Worm (Caenorhabditis elegans) whole organism, L4/young adult: ENCODE measurements around the gene xtr-2.

Source experiments
- W03F9.2 ChIP-seq: fragments of 150-350 bp; optimal IDR thresholded peaks from 2 replicates; lab custom pipeline; 2014; ENCODE audit warnings: missing biosample characterization, missing genetic modification characterization
- dao-5 ChIP-seq: sonication (generic microtip); optimal IDR thresholded peaks from 2 replicates; lab custom pipeline; 2016; ENCODE audit warnings: missing genotype, missing genetic modification characterization, moderate library complexity, missing compliant biosample characterization
- him-1 ChIP-seq: sonication (generic microtip); optimal IDR thresholded peaks from 2 replicates; lab custom pipeline; 2016; ENCODE audit warnings: missing genotype, missing genetic modification reagents, missing genetic modification characterization, missing compliant biosample characterization

xtr-2 gene

DNA sequence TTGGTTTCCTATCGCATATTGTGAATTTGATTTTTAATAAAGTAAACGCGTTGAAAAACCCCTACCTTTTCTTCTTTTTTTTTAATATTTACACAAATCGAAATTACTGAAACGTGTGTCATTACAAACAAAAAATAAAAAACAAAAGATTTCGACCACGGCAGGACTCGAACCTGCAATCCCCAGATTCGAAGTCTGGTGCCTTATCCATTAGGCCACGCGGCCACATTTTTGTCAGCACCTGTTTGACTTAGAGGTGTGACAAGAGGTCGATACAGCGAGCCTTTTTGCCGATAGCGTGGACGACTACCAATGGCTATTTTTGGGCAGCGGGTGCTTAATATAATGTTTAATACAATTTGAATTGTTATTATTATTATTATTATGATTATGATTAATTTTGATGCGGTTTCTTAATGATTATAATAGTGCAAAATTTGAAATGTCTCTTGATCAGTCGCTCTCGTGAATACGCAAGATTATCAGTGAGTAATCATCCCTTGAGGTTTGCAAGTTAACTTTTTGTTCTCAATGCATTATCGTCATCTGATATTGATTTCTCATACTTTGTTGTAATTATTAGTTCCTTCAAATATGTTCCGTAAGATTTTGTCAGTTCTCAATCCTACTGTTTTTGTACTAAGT is 22.6 kb downstream of the xtr-2 start, which contains the start of gene srd-44:
TSS of gene srd-44 (plus strand) at position 595 of the 645 bp plus-strand sequence.
- no peak for TF ChIP-seq dao-5 (tag; lab: Kevin White, UChicago)
- no peak for TF ChIP-seq him-1 (tag; lab: Kevin White, UChicago)
- no peak for TF ChIP-seq W03F9.2 (tag; lab: Kevin White, UChicago)

DNA sequence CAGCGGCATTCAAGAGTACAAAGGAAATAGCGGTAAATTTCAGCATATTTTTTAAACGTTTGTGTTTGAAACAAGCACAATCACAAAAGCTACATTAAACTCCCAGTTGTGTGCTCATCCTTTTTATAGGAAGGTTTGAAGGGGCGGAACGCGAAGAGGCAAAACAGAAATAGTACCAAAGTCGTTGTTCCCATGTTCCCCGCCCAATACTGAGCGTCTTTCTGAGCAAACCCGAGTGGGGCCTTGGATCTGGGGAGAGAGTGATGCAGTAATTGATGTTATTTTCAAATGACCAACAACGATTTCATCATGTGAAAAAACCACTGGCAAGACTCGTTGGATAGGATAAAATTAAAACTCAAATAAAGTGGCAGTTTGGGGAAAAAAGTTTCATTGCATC is 26.0 kb downstream of the xtr-2 start, which contains the start of gene zig-2:
TSS of gene zig-2 (minus strand) at position 101 of the 400 bp plus-strand sequence.
- TF ChIP-seq W03F9.2 (tag; lab: Kevin White, UChicago) (no peak), dao-5 (tag; lab: Kevin White, UChicago) (no peak), him-1 (tag; lab: Kevin White, UChicago) (no peak)

DNA sequence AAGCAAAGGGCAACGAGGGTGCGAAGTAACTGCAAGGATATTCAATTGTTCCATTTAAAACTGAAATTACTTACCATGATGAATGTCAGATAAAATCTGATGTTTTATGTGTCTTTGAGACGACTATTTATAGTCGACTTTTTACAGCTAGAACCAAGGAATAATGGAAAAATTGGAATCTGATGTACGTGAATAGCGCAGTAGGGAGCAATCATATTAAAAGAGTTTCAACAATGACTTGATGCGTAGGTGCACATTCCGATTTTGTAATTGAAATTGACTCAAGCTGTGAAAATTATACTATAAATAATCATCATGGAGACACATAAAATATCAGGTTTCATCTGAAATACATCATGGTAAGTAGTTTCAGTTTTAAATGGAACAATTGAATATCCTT is 27.9 kb downstream of the xtr-2 start, which contains the start of the genes nspc-9 and nspc-10:
TSS of gene nspc-9 (minus strand) at position 101 of the 400 bp plus-strand sequence.
TSS of gene nspc-10 (plus strand) at position 331 of the 400 bp plus-strand sequence.
- TF ChIP-seq W03F9.2 (tag; lab: Kevin White, UChicago) (no peak), him-1 (tag; lab: Kevin White, UChicago) (no peak), dao-5 (tag; lab: Kevin White, UChicago) (no peak)

DNA sequence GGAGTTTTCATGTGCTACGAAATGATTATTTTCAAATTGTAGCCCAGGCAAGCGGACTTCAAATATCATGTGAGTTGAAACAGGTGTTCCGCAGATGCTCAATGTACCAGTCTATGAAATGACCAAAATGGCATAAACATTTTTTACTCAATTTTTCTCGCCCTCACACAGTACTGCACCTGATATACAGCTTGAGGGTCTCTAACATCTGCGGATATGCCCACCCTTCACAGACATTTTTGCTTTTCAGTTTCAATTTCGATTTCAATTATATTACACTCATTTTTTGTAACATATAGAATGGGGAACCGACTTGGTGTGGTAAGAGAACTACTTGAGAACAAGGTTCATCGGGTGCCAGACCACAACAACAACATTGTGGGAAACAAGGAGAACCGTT is 31.4 kb downstream of the xtr-2 start, which contains the start of gene F42F12.11:
TSS of gene F42F12.11 (plus strand) at position 301 of the 400 bp plus-strand sequence.
- TF ChIP-seq him-1 (tag; lab: Kevin White, UChicago) (no peak), W03F9.2 (tag; lab: Kevin White, UChicago) (no peak), dao-5 (tag; lab: Kevin White, UChicago) (no peak)

DNA sequence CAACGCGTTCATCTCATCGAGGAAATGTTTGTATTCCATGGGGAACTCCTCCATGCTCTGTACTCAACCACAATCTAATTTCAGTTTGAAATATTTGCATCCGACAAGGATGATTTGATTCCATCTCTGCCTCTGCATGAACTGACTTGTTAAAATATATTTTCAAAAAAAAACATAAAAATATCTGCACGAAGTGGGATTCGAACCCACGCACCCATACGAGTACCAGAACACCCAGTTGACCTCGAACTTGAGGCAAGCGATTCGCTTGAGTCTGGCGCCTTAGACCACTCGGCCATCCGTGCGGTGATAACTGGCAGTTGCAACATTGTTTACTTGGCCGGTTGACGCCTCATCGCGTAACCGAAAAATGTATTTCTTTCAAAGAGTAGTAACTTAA is 32.5 kb downstream of the xtr-2 start:
- TF ChIP-seq dao-5 (tag; lab: Kevin White, UChicago) (peak; percentile 51), him-1 (tag; lab: Kevin White, UChicago) (no peak), W03F9.2 (tag; lab: Kevin White, UChicago) (peak; percentile 28)

DNA sequence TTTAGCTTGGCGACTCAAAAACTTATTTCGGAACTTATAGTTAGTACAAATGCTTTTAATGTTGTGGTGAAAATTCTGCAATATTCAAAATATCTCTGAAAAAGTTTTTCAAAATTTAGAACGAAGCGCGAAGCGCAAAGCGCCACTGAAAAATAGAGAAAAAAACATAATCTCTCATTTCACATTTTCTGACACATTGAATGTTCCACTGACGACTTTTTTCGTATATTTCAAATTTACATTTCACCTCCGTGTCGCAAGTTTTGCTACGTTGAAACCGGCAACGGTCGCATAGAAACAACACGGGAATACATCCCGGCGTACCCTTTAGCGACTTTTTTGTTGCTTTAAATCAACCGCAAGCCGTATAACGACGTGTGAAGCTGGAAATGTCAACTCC is 33.0 kb downstream of the xtr-2 start, which contains the start of gene F42F12.14:
TSS of gene F42F12.14 (plus strand) at position 301 of the 400 bp plus-strand sequence.
- no peak for TF ChIP-seq dao-5 (tag; lab: Kevin White, UChicago)
- no peak for TF ChIP-seq him-1 (tag; lab: Kevin White, UChicago)
- TF ChIP-seq W03F9.2 (tag; lab: Kevin White, UChicago), result no peak

DNA sequence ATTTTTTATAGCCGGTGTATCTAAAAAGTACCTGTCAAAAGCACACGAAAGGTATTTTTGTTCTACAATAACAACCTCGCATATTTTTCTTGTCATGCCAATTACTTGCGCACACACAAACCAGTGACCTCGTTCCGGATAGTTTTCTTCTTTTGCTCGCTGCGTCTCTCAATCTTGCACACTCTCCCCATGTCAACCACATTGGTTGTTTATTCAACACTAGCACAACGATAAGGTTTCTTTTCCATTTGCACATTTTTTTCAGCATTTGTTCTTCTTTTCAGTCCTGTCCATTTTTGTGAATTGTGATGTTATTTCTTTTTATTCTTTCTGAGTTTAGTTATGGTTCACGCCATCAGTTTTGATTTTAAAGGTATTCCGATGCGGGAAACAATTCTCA is 34.8 kb downstream of the xtr-2 start, which contains the start of gene F42F12.3:
TSS of gene F42F12.3 (plus strand) at position 372 of the 400 bp plus-strand sequence.
- TF ChIP-seq him-1 (tag; lab: Kevin White, UChicago), result no peak
- TF ChIP-seq W03F9.2 (tag; lab: Kevin White, UChicago), result no peak
- no peak for TF ChIP-seq dao-5 (tag; lab: Kevin White, UChicago)

DNA sequence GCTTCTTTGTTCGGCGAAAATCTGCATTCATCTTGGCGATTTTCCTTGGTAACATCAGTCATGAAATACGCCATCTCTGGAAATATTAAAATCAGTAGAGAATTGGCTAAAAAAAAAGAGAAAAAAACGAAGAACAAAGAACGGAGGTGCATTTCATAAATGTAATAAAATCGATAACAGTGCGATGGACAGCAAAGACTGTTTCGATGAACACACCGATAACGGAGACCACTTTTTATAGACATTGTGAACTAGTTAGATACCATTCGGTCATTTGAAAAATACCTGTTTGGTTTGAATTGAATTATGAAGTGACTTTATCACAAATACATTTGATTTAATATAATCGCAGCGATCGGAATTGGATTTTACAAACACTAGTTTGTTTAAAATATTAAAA is 37.5 kb downstream of the xtr-2 start, which contains the start of gene F42F12.4:
TSS of gene F42F12.4 (minus strand) at position 76 of the 400 bp plus-strand sequence.
- TF ChIP-seq W03F9.2 (tag; lab: Kevin White, UChicago) (no peak), dao-5 (tag; lab: Kevin White, UChicago) (no peak), him-1 (tag; lab: Kevin White, UChicago) (no peak)

DNA sequence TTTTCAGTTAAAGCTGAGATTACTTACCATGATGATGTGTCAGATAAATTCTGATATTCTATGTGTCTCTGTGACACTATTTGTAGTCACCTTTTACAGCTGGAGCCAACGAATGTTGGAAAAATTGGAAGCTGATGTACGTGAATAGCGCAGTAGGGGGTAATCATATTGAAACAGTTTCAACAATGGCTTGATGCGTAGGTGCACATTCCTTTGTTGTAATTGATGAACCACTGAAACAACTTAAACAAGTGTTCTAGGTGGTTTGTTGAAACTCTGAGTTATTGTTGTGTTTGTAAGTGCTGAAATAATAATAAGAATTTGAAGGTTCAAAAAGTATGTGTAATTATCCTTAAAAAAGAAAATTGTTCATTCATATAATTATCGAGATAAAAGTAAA is 41.2 kb downstream of the xtr-2 start, which contains the start of gene nspc-12:
TSS of gene nspc-12 (minus strand) at position 101 of the 400 bp plus-strand sequence.
- TF ChIP-seq him-1 (tag; lab: Kevin White, UChicago), result no peak
- no peak for TF ChIP-seq W03F9.2 (tag; lab: Kevin White, UChicago)
- TF ChIP-seq dao-5 (tag; lab: Kevin White, UChicago), result no peak

DNA sequence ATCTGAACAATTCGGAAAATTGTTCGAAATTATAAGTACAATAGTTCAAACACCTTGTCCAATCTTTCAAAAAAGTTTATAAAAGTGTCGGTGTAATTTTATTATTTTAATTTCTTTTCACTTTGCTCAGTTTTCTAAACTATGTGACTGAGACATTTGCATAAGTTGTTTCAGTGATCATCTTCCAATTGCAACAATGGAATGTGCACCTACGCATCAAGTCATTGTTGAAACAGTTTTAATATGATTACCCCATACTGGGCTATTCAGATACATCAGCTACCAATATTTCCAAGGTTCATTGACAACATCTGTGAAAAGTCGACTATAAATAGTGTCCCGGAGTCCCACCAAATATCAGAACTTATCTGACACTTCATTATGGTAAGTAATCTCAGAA is 41.8 kb downstream of the xtr-2 start, which contains the start of gene nspc-13:
TSS of gene nspc-13 (plus strand) at position 301 of the 400 bp plus-strand sequence.
- TF ChIP-seq dao-5 (tag; lab: Kevin White, UChicago) (no peak), him-1 (tag; lab: Kevin White, UChicago) (no peak), W03F9.2 (tag; lab: Kevin White, UChicago) (no peak)

DNA sequence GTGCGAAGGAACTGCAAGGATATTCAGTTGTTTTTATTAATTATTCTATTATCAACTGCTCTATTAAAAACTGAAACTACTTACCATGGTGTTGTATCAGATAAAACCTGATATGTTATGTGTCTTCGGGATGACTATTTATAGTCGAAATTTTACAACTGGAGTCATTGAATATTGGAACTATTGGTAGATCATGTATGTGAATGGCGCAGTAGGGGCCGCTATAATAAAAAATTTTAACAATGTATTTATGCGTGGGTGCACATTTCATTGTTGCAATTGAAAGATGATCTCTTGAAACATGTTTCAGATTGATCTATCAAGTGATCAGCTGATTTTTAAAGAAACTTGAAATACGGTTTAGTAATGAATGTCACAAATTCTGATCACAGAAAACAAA is 43.6 kb downstream of the xtr-2 start, which contains the start of gene nspc-14:
TSS of gene nspc-14 (minus strand) at position 101 of the 400 bp plus-strand sequence.
- TF ChIP-seq dao-5 (tag; lab: Kevin White, UChicago) (no peak), him-1 (tag; lab: Kevin White, UChicago) (no peak)

DNA sequence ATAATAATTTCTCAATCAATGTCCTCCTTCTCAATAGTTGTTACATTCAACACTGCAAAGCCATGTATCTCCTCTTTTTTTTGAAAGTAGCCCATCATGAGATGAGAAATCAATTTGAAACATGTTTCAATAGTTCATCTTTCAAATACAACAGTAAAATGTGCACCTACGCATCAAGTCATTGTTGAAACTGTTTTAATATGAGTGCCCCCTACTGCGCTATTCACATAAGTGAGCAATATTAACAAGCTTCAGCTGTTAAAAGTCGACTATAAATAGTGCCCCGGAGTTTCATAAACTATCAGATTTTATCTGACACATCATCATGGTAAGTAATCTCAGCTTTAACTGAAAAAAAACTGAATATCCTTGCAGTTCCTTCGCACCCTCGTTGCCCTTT is 45.1 kb downstream of the xtr-2 start, which contains the start of the genes nspc-15 and F19H6.6:
TSS of gene nspc-15 (plus strand) at position 301 of the 400 bp plus-strand sequence.
TSS of gene F19H6.6 (plus strand) at position 384 of the 400 bp plus-strand sequence.
- no peak for TF ChIP-seq W03F9.2 (tag; lab: Kevin White, UChicago)
- no peak for TF ChIP-seq dao-5 (tag; lab: Kevin White, UChicago)
- TF ChIP-seq him-1 (tag; lab: Kevin White, UChicago), result no peak

DNA sequence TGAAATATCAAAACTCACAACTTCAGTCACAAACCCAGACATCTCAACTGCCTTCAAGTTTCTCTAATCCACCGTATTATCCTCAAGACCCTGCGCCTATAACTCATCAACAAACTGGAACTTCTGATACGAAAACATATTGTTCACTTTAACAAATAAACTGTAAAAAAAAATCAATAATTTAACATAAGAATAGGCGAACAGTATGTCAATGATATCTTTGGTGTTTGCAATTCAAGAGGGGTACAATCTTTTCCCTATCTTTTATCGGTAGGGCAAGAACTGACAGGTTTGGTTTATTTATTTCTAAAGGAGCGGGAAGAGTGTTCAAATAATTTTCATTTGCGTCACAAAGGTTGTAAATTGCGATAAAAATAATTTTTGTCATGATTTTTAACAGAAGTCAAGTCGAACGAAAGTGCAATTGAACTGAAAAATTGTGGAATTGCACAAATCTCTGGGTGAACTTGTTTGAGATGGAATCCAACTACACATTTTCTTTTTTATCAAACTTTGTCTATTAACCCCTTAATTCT is 47.7 kb downstream of the xtr-2 start:
- TF ChIP-seq dao-5 (tag; lab: Kevin White, UChicago), result peak; percentile 76
- peak; percentile 99 for TF ChIP-seq him-1 (tag; lab: Kevin White, UChicago)
- TF ChIP-seq W03F9.2 (tag; lab: Kevin White, UChicago), result peak; percentile 99
